Fruit fly (Drosophila melanogaster) whole organism, embryonic: ENCODE measurements around the gene ct.
A peak's percentile ranks its signal among the peaks of the same experiment; 100 is the strongest.

ENCODE experiments used
- B-H1 ChIP-seq: fragments of 200-800 bp; sonication (Bioruptor generic); IDR thresholded peaks from 3 replicates; pipeline ENCODE4 v1.3.6; 2022; ENCODE audit warnings: missing biosample characterization, missing genetic modification characterization
- Blimp-1 ChIP-seq: fragments of 200-800 bp; sonication (Bioruptor generic); optimal IDR thresholded peaks from 3 replicates; lab custom pipeline; 2018; ENCODE audit warnings: missing biosample characterization, missing genetic modification characterization, mild to moderate bottlenecking, moderate library complexity, missing genetic modification reagents
- CG10147 ChIP-seq: fragments of 200-800 bp; sonication (Bioruptor generic); optimal IDR thresholded peaks from 2 replicates; lab custom pipeline; 2019; ENCODE audit warnings: missing biosample characterization, mild to moderate bottlenecking, missing genetic modification characterization, moderate library complexity
- CG11723 ChIP-seq: fragments of 200-800 bp; sonication (Bioruptor generic); optimal IDR thresholded peaks from 2 replicates; lab custom pipeline; 2017; ENCODE audit warnings: missing biosample characterization, mild to moderate bottlenecking, missing genetic modification characterization
- CG12071 ChIP-seq: fragments of 200-800 bp; sonication (Bioruptor generic); optimal IDR thresholded peaks from 3 replicates; lab custom pipeline; 2018; ENCODE audit warnings: missing biosample characterization, mild to moderate bottlenecking, missing genetic modification characterization
- CG13775 ChIP-seq: fragments of 200-800 bp; sonication (Bioruptor generic); optimal IDR thresholded peaks from 3 replicates; lab custom pipeline; 2017; ENCODE audit warnings: missing biosample characterization, mild to moderate bottlenecking, missing genetic modification characterization
- CG14441 ChIP-seq: fragments of 200-800 bp; sonication (Bioruptor generic); IDR thresholded peaks from 2 replicates; pipeline ENCODE4 v1.3.6; 2022; ENCODE audit warnings: missing biosample characterization, missing genetic modification characterization
- CG2199 ChIP-seq: fragments of 200-800 bp; sonication (Bioruptor generic); IDR thresholded peaks from 3 replicates; pipeline ENCODE4 v1.3.6; 2022; ENCODE audit warnings: missing biosample characterization, missing genetic modification characterization
- CG34376 ChIP-seq: fragments of 200-800 bp; sonication (Bioruptor generic); optimal IDR thresholded peaks from 2 replicates; lab custom pipeline; 2018; ENCODE audit warnings: missing biosample characterization, mild to moderate bottlenecking, missing genetic modification characterization
- CG4328 ChIP-seq: fragments of 200-800 bp; sonication (Bioruptor generic); optimal IDR thresholded peaks from 3 replicates; lab custom pipeline; 2017; ENCODE audit warnings: missing biosample characterization, missing genetic modification reagents, missing genetic modification characterization
- CG6254 ChIP-seq: fragments of 200-800 bp; sonication (Bioruptor generic); optimal IDR thresholded peaks from 3 replicates; lab custom pipeline; 2017; ENCODE audit warnings: mild to moderate bottlenecking, missing biosample characterization, missing genetic modification reagents, missing genetic modification characterization
- CG6765 ChIP-seq: fragments of 200-800 bp; sonication (Bioruptor generic); optimal IDR thresholded peaks from 3 replicates; lab custom pipeline; 2017; ENCODE audit warnings: missing biosample characterization, mild to moderate bottlenecking, missing genetic modification characterization
- CG7372 ChIP-seq: fragments of 200-800 bp; sonication (Bioruptor generic); IDR thresholded peaks from 2 replicates; pipeline ENCODE4 v1.3.6; 2022; ENCODE audit warnings: missing biosample characterization, missing genetic modification characterization
- CG7556 ChIP-seq: fragments of 200-800 bp; sonication (Bioruptor generic); optimal IDR thresholded peaks from 2 replicates; lab custom pipeline; 2017; ENCODE audit warnings: missing biosample characterization, mild to moderate bottlenecking, missing genetic modification characterization
- CG7839 ChIP-seq: fragments of 200-800 bp; sonication (Bioruptor generic); optimal IDR thresholded peaks from 3 replicates; lab custom pipeline; 2018; ENCODE audit warnings: missing biosample characterization, mild to moderate bottlenecking, missing genetic modification characterization, moderate library complexity
- CG7928 ChIP-seq: fragments of 200-800 bp; sonication (Bioruptor generic); optimal IDR thresholded peaks from 2 replicates; lab custom pipeline; 2017; ENCODE audit warnings: missing biosample characterization, mild to moderate bottlenecking, missing genetic modification characterization
- CG8281 ChIP-seq: fragments of 200-800 bp; sonication (Bioruptor generic); optimal IDR thresholded peaks from 2 replicates; lab custom pipeline; 2018; ENCODE audit warnings: missing biosample characterization, mild to moderate bottlenecking, missing genetic modification characterization, moderate library complexity
- CG9797 ChIP-seq: fragments of 200-800 bp; sonication (Bioruptor generic); optimal IDR thresholded peaks from 3 replicates; lab custom pipeline; 2018; ENCODE audit warnings: missing biosample characterization, mild to moderate bottlenecking, missing genetic modification characterization
- CG9817 ChIP-seq: fragments of 200-800 bp; sonication (Bioruptor generic); optimal IDR thresholded peaks from 2 replicates; lab custom pipeline; 2018; ENCODE audit warnings: missing biosample characterization, mild to moderate bottlenecking, missing genetic modification characterization, moderate library complexity
- CG9876 ChIP-seq: fragments of 200-800 bp; sonication (Bioruptor generic); optimal IDR thresholded peaks from 2 replicates; lab custom pipeline; 2016; ENCODE audit warnings: missing biosample characterization, missing genetic modification characterization
- CG9932 ChIP-seq: fragments of 200-800 bp; sonication (Bioruptor generic); IDR thresholded peaks from 2 replicates; pipeline ENCODE4 v1.3.6; 2022; ENCODE audit warnings: missing biosample characterization, missing genetic modification characterization
- CkIIα-i1 ChIP-seq: fragments of 200-800 bp; sonication (Bioruptor generic); IDR thresholded peaks from 2 replicates; pipeline ENCODE4 v1.3.6; 2022; ENCODE audit warnings: missing biosample characterization, missing genetic modification characterization
- Dek ChIP-seq: fragments of 200-800 bp; sonication (Bioruptor generic); optimal IDR thresholded peaks from 3 replicates; lab custom pipeline; 2019; ENCODE audit warnings: missing biosample characterization, mild to moderate bottlenecking, missing genetic modification characterization, moderate library complexity
- E2f1 ChIP-seq: fragments of 200-800 bp; sonication (Bioruptor generic); IDR thresholded peaks from 2 replicates; pipeline ENCODE4 v1.3.6; 2022; ENCODE audit warnings: missing biosample characterization, missing genetic modification characterization
- Elba2 ChIP-seq: fragments of 200-800 bp; sonication (Bioruptor generic); optimal IDR thresholded peaks from 3 replicates; lab custom pipeline; 2016; ENCODE audit warnings: missing biosample characterization, missing genetic modification characterization
- Ets97D ChIP-seq: fragments of 200-800 bp; sonication (Bioruptor generic); optimal IDR thresholded peaks from 3 replicates; lab custom pipeline; 2016; ENCODE audit warnings: missing biosample characterization, missing genetic modification characterization
- GATAe ChIP-seq: fragments of 200-800 bp; sonication (Bioruptor generic); conservative IDR thresholded peaks from 2 replicates; pipeline ENCODE4 v1.3.6; 2022; ENCODE audit warnings: missing biosample characterization, missing genetic modification characterization
- MBD-R2 ChIP-seq: fragments of 200-800 bp; sonication (Bioruptor generic); IDR thresholded peaks from 2 replicates; pipeline ENCODE4 v1.3.6; 2022; ENCODE audit warnings: missing biosample characterization, missing genetic modification characterization
- Myb ChIP-seq: fragments of 200-800 bp; sonication (Bioruptor generic); optimal IDR thresholded peaks from 2 replicates; lab custom pipeline; 2016; ENCODE audit warnings: missing biosample characterization, missing genetic modification characterization
- NC2α ChIP-seq: fragments of 200-800 bp; sonication (Bioruptor generic); optimal IDR thresholded peaks from 2 replicates; lab custom pipeline; 2016; ENCODE audit warnings: missing biosample characterization, missing genetic modification characterization
- NFAT ChIP-seq: fragments of 200-800 bp; sonication (Bioruptor generic); IDR thresholded peaks from 2 replicates; pipeline ENCODE4 v1.3.6; 2022; ENCODE audit warnings: missing biosample characterization, missing genetic modification characterization
- Stat92E ChIP-seq, 3 experiments: fragments of >200 bp in 2 of 3; fragments of 200-800 bp in 1 of 3; sonication (Bioruptor generic) in 1 of 3; optimal IDR thresholded peaks; 2 replicates each; lab custom pipeline; 2017 to 2019; ENCODE audit warnings: missing biosample characterization in 3 of 3, missing genetic modification characterization in 3 of 3, mild to moderate bottlenecking in 1 of 3, moderate library complexity in 1 of 3
- Xrp1 ChIP-seq: fragments of 200-800 bp; sonication (Bioruptor generic); IDR thresholded peaks from 2 replicates; pipeline ENCODE4 v1.3.6; 2022; ENCODE audit warnings: missing biosample characterization, missing genetic modification characterization
- ase ChIP-seq: fragments of 200-800 bp; sonication (Bioruptor generic); IDR thresholded peaks from 3 replicates; pipeline ENCODE4 v1.3.6; 2022; ENCODE audit warnings: missing biosample characterization, missing genetic modification characterization
- bowl ChIP-seq: fragments of 200-800 bp; sonication (Bioruptor generic); IDR thresholded peaks from 2 replicates; pipeline ENCODE4 v1.3.6; 2022; ENCODE audit warnings: missing biosample characterization, missing genetic modification characterization
- bsh ChIP-seq, 2 experiments: fragments of 200-800 bp; sonication (Bioruptor generic); optimal IDR thresholded peaks; 2 replicates each; lab custom pipeline; 2017 to 2018; ENCODE audit warnings: mild to moderate bottlenecking in 2 of 2, missing biosample characterization in 2 of 2, missing genetic modification characterization in 2 of 2, moderate library complexity in 1 of 2
- chn ChIP-seq: fragments of 200-800 bp; sonication (Bioruptor generic); optimal IDR thresholded peaks from 2 replicates; lab custom pipeline; 2016; ENCODE audit warnings: missing biosample characterization, missing genetic modification characterization
- da ChIP-seq: fragments of 200-800 bp; sonication (Bioruptor generic); optimal IDR thresholded peaks from 2 replicates; lab custom pipeline; 2016; ENCODE audit warnings: missing biosample characterization, missing genetic modification characterization
- danr ChIP-seq: fragments of 200-800 bp; sonication (Bioruptor generic); IDR thresholded peaks from 2 replicates; pipeline ENCODE4 v1.3.6; 2022; ENCODE audit warnings: missing biosample characterization, missing genetic modification characterization
- dm ChIP-seq: fragments of 200-800 bp; sonication (Bioruptor generic); optimal IDR thresholded peaks from 3 replicates; lab custom pipeline; 2016; ENCODE audit warnings: missing biosample characterization, missing genetic modification characterization
- ftz-f1 ChIP-seq: fragments of 200-800 bp; sonication (Bioruptor generic); optimal IDR thresholded peaks from 2 replicates; lab custom pipeline; 2016; ENCODE audit warnings: missing biosample characterization, missing genetic modification characterization
- gsb ChIP-seq: fragments of 200-800 bp; sonication (Bioruptor generic); IDR thresholded peaks from 2 replicates; pipeline ENCODE4 v1.3.6; 2022; ENCODE audit warnings: missing biosample characterization, missing genetic modification characterization
- hth ChIP-seq: fragments of >200 bp; optimal IDR thresholded peaks from 2 replicates; lab custom pipeline; 2017; ENCODE audit warnings: inconsistent platforms
- ken ChIP-seq: fragments of 200-800 bp; sonication (Bioruptor generic); IDR thresholded peaks from 3 replicates; pipeline ENCODE4 v1.3.6; 2022; ENCODE audit warnings: missing biosample characterization, missing genetic modification characterization
- oc ChIP-seq: fragments of 200-800 bp; sonication (Bioruptor generic); optimal IDR thresholded peaks from 2 replicates; lab custom pipeline; 2018; ENCODE audit warnings: missing biosample characterization, mild to moderate bottlenecking, missing genetic modification characterization, moderate library complexity
- onecut ChIP-seq: fragments of 200-800 bp; sonication (Bioruptor generic); IDR thresholded peaks from 2 replicates; pipeline ENCODE4 v1.3.6; 2022; ENCODE audit warnings: missing biosample characterization, missing genetic modification characterization
- salm ChIP-seq: fragments of 200-800 bp; sonication (Bioruptor generic); optimal IDR thresholded peaks from 2 replicates; lab custom pipeline; 2018; ENCODE audit warnings: missing biosample characterization, mild to moderate bottlenecking, missing genetic modification characterization
- sisA ChIP-seq: fragments of 200-800 bp; sonication (Bioruptor generic); IDR thresholded peaks from 2 replicates; pipeline ENCODE4 v1.3.6; 2022; ENCODE audit warnings: missing biosample characterization, missing genetic modification characterization
- stwl ChIP-seq: fragments of 200-800 bp; sonication (Bioruptor generic); optimal IDR thresholded peaks from 3 replicates; lab custom pipeline; 2018; ENCODE audit warnings: missing biosample characterization, mild to moderate bottlenecking, missing genetic modification characterization, moderate library complexity
- toy ChIP-seq: fragments of 200-800 bp; sonication (Bioruptor generic); IDR thresholded peaks from 2 replicates; pipeline ENCODE4 v1.3.6; 2022; ENCODE audit warnings: missing biosample characterization, missing genetic modification characterization
- trem ChIP-seq: fragments of 200-800 bp; optimal IDR thresholded peaks from 3 replicates; lab custom pipeline; 2019; ENCODE audit warnings: missing biosample characterization, mild to moderate bottlenecking, missing genetic modification characterization, moderate library complexity

Gene ct

dm6 chrX:7710439-7711154 is 102.4 kb downstream of the ct start (continued):
- TF ChIP-seq ase (GFP tag; lab: Robert Waterston, UW), result no peak
- peak; percentile 56 for TF ChIP-seq CG9932 (GFP tag; lab: Robert Waterston, UW)
- no peak for TF ChIP-seq CG8281 (tag; lab: Kevin White, UChicago)
- TF ChIP-seq gsb (GFP tag; lab: Robert Waterston, UW), result no peak
- TF ChIP-seq Dek (tag; lab: Kevin White, UChicago), result peak; percentile 11
- TF ChIP-seq dm (GFP tag; lab: Kevin White, UChicago), result peak; percentile 37
- TF ChIP-seq CG13775, result no peak
- no peak for TF ChIP-seq CG6765 (GFP tag; lab: Kevin White, UChicago)
- TF ChIP-seq chn (GFP tag; lab: Kevin White, UChicago), result no peak
- no peak for TF ChIP-seq oc (tag; lab: Kevin White, UChicago)
- TF ChIP-seq Blimp-1 (GFP tag; lab: Kevin White, UChicago), result peak; percentile 11
- TF ChIP-seq ftz-f1 (GFP tag; lab: Kevin White, UChicago), result peak; percentile 53
- TF ChIP-seq CG11723 (GFP tag; lab: Kevin White, UChicago), result no peak
- TF ChIP-seq NFAT (GFP tag; lab: Robert Waterston, UW), result peak; percentile 74
- peak; percentile 29 for TF ChIP-seq stwl
- TF ChIP-seq CkIIα-i1, result no peak
- TF ChIP-seq CG4328 (GFP tag; lab: Kevin White, UChicago), result no peak
- TF ChIP-seq CG10147 (GFP tag; lab: Kevin White, UChicago), result no peak
- no peak for TF ChIP-seq GATAe (GFP tag; lab: Robert Waterston, UW)
- no peak for TF ChIP-seq hth (lab: Kevin White, UChicago)
- TF ChIP-seq onecut (GFP tag; lab: Robert Waterston, UW), result peak; percentile 55; the same call in 1 of the 2 replicates
- TF ChIP-seq CG9797 (GFP tag; lab: Kevin White, UChicago), result peak; percentile 34
- TF ChIP-seq CG34376 (GFP tag; lab: Kevin White, UChicago), result no peak
- 0 out of 3 replicates have a peak, but pooled peaks have one; percentile 41 for TF ChIP-seq CG2199 (GFP tag; lab: Robert Waterston, UW)
- no peak for TF ChIP-seq salm
- TF ChIP-seq Xrp1 (GFP tag; lab: Robert Waterston, UW), result no peak
- TF ChIP-seq B-H1 (GFP tag; lab: Robert Waterston, UW), result no peak
- TF ChIP-seq sisA (GFP tag; lab: Robert Waterston, UW), result no peak
- peak; percentile 48 for TF ChIP-seq CG14441 (GFP tag; lab: Robert Waterston, UW)
- TF ChIP-seq CG7372, result no peak
- TF ChIP-seq CG7556 (GFP tag; lab: Kevin White, UChicago), result no peak
- peak; percentile 58 for TF ChIP-seq trem (tag; lab: Kevin White, UChicago)
- no peak for TF ChIP-seq Stat92E (GFP tag; optimal IDR thresholded peaks at IDR 0.05; lab: Kevin White, UChicago)
- peak; percentile 46; the same call in 1 of the 3 replicates for TF ChIP-seq ken (GFP tag; lab: Robert Waterston, UW)
- TF ChIP-seq E2f1 (GFP tag; lab: Robert Waterston, UW), result peak; percentile 24; the same call in 1 of the 2 replicates
- TF ChIP-seq CG7839 (tag; lab: Kevin White, UChicago), result peak; percentile 44
- TF ChIP-seq bowl (GFP tag; lab: Robert Waterston, UW), result no peak
- TF ChIP-seq CG6254 (GFP tag; lab: Kevin White, UChicago), result no peak
- TF ChIP-seq MBD-R2, result no peak
- TF ChIP-seq CG7928 (GFP tag; lab: Kevin White, UChicago), result no peak
- peak; percentile 100 for TF ChIP-seq Myb
- peak; percentile 31 for TF ChIP-seq CG9817 (tag; lab: Kevin White, UChicago)
- peak; percentile 51 for TF ChIP-seq Ets97D (GFP tag; lab: Kevin White, UChicago)
- TF ChIP-seq toy, result no peak
- TF ChIP-seq CG9876 (GFP tag; lab: Kevin White, UChicago), result peak; percentile 8
- no peak for TF ChIP-seq danr (GFP tag; lab: Robert Waterston, UW)
- no peak for TF ChIP-seq CG12071 (GFP tag; lab: Kevin White, UChicago)
- no peak for TF ChIP-seq da (GFP tag; lab: Kevin White, UChicago)
- no peak for TF ChIP-seq Elba2 (GFP tag; lab: Kevin White, UChicago)
- TF ChIP-seq NC2α (GFP tag; lab: Kevin White, UChicago), result no peak
- no peak for TF ChIP-seq bsh (GFP tag; optimal IDR thresholded peaks at IDR 0.05; lab: Kevin White, UChicago)
